Fruit fly (Drosophila melanogaster): ENCODE measurements around the gene Mpi.

Gene Mpi

DNA sequence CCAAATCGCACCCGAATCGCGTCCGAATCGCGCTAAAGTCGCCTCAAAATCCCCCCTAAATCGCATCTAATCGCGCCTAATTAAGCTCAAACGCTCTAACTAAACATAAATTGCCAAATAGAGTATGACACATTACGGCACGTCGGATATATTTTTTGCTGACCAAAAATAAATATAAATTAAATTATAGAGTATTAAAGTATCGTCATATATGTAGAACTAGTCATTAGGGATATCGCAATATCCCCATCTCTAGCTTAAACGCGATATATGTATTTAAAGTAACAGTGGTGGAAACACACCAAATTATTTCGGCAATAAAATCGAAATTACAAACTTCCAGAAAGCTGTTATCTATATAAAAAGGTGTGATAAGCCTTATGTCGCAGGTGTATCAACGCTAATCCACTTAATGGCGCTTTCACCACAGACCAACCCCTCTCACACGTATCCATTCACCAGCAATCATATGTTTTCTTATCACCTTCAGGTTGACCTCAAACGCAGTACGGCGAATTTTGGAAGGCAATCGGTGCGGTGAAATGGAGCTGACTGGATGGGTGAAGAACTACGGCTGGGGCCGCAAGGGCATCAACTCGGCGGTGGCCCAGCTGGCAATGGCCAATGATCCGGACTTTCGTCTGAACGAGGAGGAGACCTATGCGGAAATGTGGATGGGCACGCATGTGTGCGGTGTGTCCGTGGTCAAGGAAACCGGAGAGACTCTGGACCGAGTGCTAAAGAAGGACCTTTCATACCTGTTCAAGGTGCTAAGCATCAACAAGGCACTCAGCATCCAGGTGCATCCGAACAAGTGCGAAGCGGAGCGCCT, at the start of gene Mpi (continued):
- TF ChIP-seq zfh1 (GFP tag; IDR thresholded peaks at IDR 0.05) (peak; percentile 43; the same call in 1 of the 3 replicates), CG3995 (GFP tag; optimal IDR thresholded peaks at IDR 0.05) (peak; percentile 82), Max (GFP tag; optimal IDR thresholded peaks at IDR 0.05) (peak; percentile 70), nerfin-2 (GFP tag; IDR thresholded peaks at IDR 0.05; ENCODE audit: partially characterized antibody) (peak; percentile 31; the same call in 1 of the 2 replicates), CG14014 (GFP tag; IDR thresholded peaks at IDR 0.05) (0 out of 2 replicates have a peak, but pooled peaks have one; percentile 22), CG10979 (tag; optimal IDR thresholded peaks at IDR 0.05) (peak; percentile 44), wek (GFP tag; optimal IDR thresholded peaks at IDR 0.05) (peak; percentile 12), fd96Cb (tag; optimal IDR thresholded peaks at IDR 0.05) (peak; percentile 19), CG13296 (GFP tag; optimal IDR thresholded peaks at IDR 0.05) (peak; percentile 29), prd (optimal IDR thresholded peaks at IDR 0.05) (no peak), prd (GFP tag; IDR thresholded peaks at IDR 0.05) (0 out of 3 replicates have a peak, but pooled peaks have one; percentile 15), CG30020 (tag; optimal IDR thresholded peaks at IDR 0.05) (peak; percentile 70), CG6854 (GFP tag; optimal IDR thresholded peaks at IDR 0.05) (peak; percentile 8), Med (GFP tag) (peak; percentile 75), D (optimal IDR thresholded peaks at IDR 0.05) (peak; percentile 21), D (GFP tag; optimal IDR thresholded peaks at IDR 0.05) (no peak), sna (GFP tag; IDR thresholded peaks at IDR 0.05; ENCODE audit: partially characterized antibody) (0 out of 2 replicates have a peak, but pooled peaks have one; percentile 50), CoRest (tag; optimal IDR thresholded peaks at IDR 0.05) (peak; percentile 40), jumu (GFP tag; optimal IDR thresholded peaks at IDR 0.05) (no peak), CG13287 (GFP tag; IDR thresholded peaks at IDR 0.05; ENCODE audit: partially characterized antibody) (peak; percentile 69), CG17802 (tag; optimal IDR thresholded peaks at IDR 0.05) (peak; percentile 18), CG8359 (GFP tag; optimal IDR thresholded peaks at IDR 0.05; ENCODE audit: borderline replicate concordance) (peak; percentile 100), CG33213 (GFP tag; optimal IDR thresholded peaks at IDR 0.05) (no peak), Taf1 (GFP tag; IDR thresholded peaks at IDR 0.05) (no peak), tin (GFP tag; optimal IDR thresholded peaks at IDR 0.05) (no peak), lola (GFP tag; optimal IDR thresholded peaks at IDR 0.05) (peak in 1 of 3 experiments; percentile 44), bigmax (GFP tag; optimal IDR thresholded peaks at IDR 0.05) (peak; percentile 20), CG17359 (tag; optimal IDR thresholded peaks at IDR 0.05) (peak; percentile 33), tx (GFP tag; optimal IDR thresholded peaks at IDR 0.05) (no peak), D19A (tag; optimal IDR thresholded peaks at IDR 0.05) (peak; percentile 100), NK7.1 (GFP tag; optimal IDR thresholded peaks at IDR 0.05) (no peak), CG4730 (GFP tag; IDR thresholded peaks at IDR 0.05) (no peak), CG7987 (GFP tag; optimal IDR thresholded peaks at IDR 0.05) (peak; percentile 22), Drgx (GFP tag; IDR thresholded peaks at IDR 0.05) (no peak), usp (GFP tag; optimal IDR thresholded peaks at IDR 0.05) (no peak), CG34422 (GFP tag; IDR thresholded peaks at IDR 0.05) (0 out of 3 replicates have a peak, but pooled peaks have one; percentile 30), dysf (GFP tag; IDR thresholded peaks at IDR 0.05) (peak; percentile 17; the same call in 1 of the 3 replicates), CG2116 (GFP tag; optimal IDR thresholded peaks at IDR 0.05) (peak; percentile 66), CG3726 (GFP tag; IDR thresholded peaks at IDR 0.05) (no peak), da (GFP tag; optimal IDR thresholded peaks at IDR 0.05) (no peak), pho (GFP tag; optimal IDR thresholded peaks at IDR 0.05) (no peak), CG10366 (GFP tag; IDR thresholded peaks at IDR 0.05) (peak; percentile 13; the same call in 1 of the 2 replicates), CG12299 (tag; optimal IDR thresholded peaks at IDR 0.05) (peak; percentile 36), bab2 (GFP tag; optimal IDR thresholded peaks at IDR 0.05) (no peak), tio (GFP tag; optimal IDR thresholded peaks at IDR 0.05) (no peak), lbe (GFP tag; optimal IDR thresholded peaks at IDR 0.05) (peak; percentile 51), CG6175 (GFP tag; IDR thresholded peaks at IDR 0.05) (no peak), ro (GFP tag; IDR thresholded peaks at IDR 0.05) (no peak)

All from whole organism, embryonic.